Fruit fly (Drosophila melanogaster) whole organism, adult: ENCODE measurements around the gene Osi18.
A peak's percentile ranks its signal among the peaks of the same experiment; 100 is the strongest.

ENCODE experiments used
- CG11617 ChIP-seq: fragments of 200-800 bp; sonication (Bioruptor generic); optimal IDR thresholded peaks from 2 replicates; lab custom pipeline; 2017; ENCODE audit warnings: mild to moderate bottlenecking, missing biosample characterization, missing genetic modification reagents, missing genetic modification characterization
- CG12768 ChIP-seq: fragments of 200-800 bp; sonication (Bioruptor generic); optimal IDR thresholded peaks from 2 replicates; lab custom pipeline; 2017; ENCODE audit warnings: missing biosample characterization, missing genetic modification characterization, mild to moderate bottlenecking, moderate library complexity, missing genetic modification reagents
- CG14711 ChIP-seq: fragments of 200-800 bp; sonication (Bioruptor generic); optimal IDR thresholded peaks from 2 replicates; lab custom pipeline; 2018; ENCODE audit warnings: missing biosample characterization, mild to moderate bottlenecking, missing genetic modification characterization, moderate library complexity
- CG1620 ChIP-seq: fragments of 200-800 bp; sonication (Bioruptor generic); optimal IDR thresholded peaks from 2 replicates; lab custom pipeline; 2016; ENCODE audit warnings: missing biosample characterization, missing genetic modification characterization
- CG33017 ChIP-seq: fragments of 200-800 bp; sonication (Bioruptor generic); optimal IDR thresholded peaks from 2 replicates; lab custom pipeline; 2018; ENCODE audit warnings: missing biosample characterization, mild to moderate bottlenecking, missing genetic modification characterization, moderate library complexity
- CG5204 ChIP-seq: fragments of 200-800 bp; sonication (Bioruptor generic); optimal IDR thresholded peaks from 2 replicates; lab custom pipeline; 2016; ENCODE audit warnings: missing biosample characterization, missing genetic modification characterization
- CG7045 ChIP-seq: fragments of 200-800 bp; sonication (Bioruptor generic); optimal IDR thresholded peaks from 2 replicates; lab custom pipeline; 2017; ENCODE audit warnings: missing biosample characterization, mild to moderate bottlenecking, missing genetic modification characterization
- CG7101 ChIP-seq: fragments of 200-800 bp; sonication (Bioruptor generic); optimal IDR thresholded peaks from 2 replicates; lab custom pipeline; 2018; ENCODE audit warnings: missing biosample characterization, mild to moderate bottlenecking, missing genetic modification characterization, moderate library complexity
- Clk ChIP-seq: fragments of 200-800 bp; sonication (Bioruptor generic); optimal IDR thresholded peaks from 2 replicates; lab custom pipeline; 2017; ENCODE audit warnings: missing biosample characterization, missing genetic modification characterization
- Crg-1 ChIP-seq: fragments of 200-800 bp; sonication (Bioruptor generic); optimal IDR thresholded peaks from 2 replicates; lab custom pipeline; 2016; ENCODE audit warnings: missing biosample characterization, missing genetic modification characterization
- Hr96 ChIP-seq: fragments of 200-800 bp; sonication (Bioruptor generic); optimal IDR thresholded peaks from 2 replicates; lab custom pipeline; 2016; ENCODE audit warnings: missing biosample characterization, missing genetic modification characterization
- Mnt ChIP-seq: fragments of 200-800 bp; sonication (Bioruptor generic); optimal IDR thresholded peaks from 2 replicates; lab custom pipeline; 2016; ENCODE audit warnings: missing biosample characterization, mild to moderate bottlenecking, missing genetic modification characterization
- bab1 ChIP-seq: fragments of 200-800 bp; sonication (Bioruptor generic); optimal IDR thresholded peaks from 3 replicates; lab custom pipeline; 2019; ENCODE audit warnings: missing biosample characterization, mild to moderate bottlenecking, missing genetic modification characterization, moderate library complexity
- cic ChIP-seq: fragments of 200-800 bp; sonication (Bioruptor generic); optimal IDR thresholded peaks from 2 replicates; lab custom pipeline; 2017; ENCODE audit warnings: missing biosample characterization, mild to moderate bottlenecking, missing genetic modification characterization, moderate library complexity
- cnc ChIP-seq, 2 experiments: fragments of >200 bp; optimal IDR thresholded peaks; 2 replicates each; lab custom pipeline; 2017
- kay ChIP-seq: fragments of 200-800 bp; sonication (Bioruptor generic); peaks from one replicate; lab custom pipeline; 2016; ENCODE audit warnings: missing biosample characterization, missing genetic modification characterization, borderline replicate concordance
- ovo ChIP-seq: fragments of 200-800 bp; sonication (Bioruptor generic); optimal IDR thresholded peaks from 2 replicates; lab custom pipeline; 2016; ENCODE audit warnings: missing biosample characterization, missing genetic modification characterization
- pad ChIP-seq: fragments of 200-800 bp; sonication (Bioruptor generic); optimal IDR thresholded peaks from 3 replicates; lab custom pipeline; 2017; ENCODE audit warnings: missing biosample characterization, missing genetic modification characterization, mild to moderate bottlenecking, moderate library complexity, missing genetic modification reagents
- tj ChIP-seq: fragments of 200-800 bp; sonication (Bioruptor generic); optimal IDR thresholded peaks from 3 replicates; lab custom pipeline; 2017; ENCODE audit warnings: missing biosample characterization, mild to moderate bottlenecking, missing genetic modification characterization, moderate library complexity
- toe ChIP-seq: fragments of 200-800 bp; sonication (Bioruptor generic); optimal IDR thresholded peaks from 2 replicates; lab custom pipeline; 2016; ENCODE audit warnings: missing biosample characterization, missing genetic modification characterization

The Osi18 gene

DNA sequence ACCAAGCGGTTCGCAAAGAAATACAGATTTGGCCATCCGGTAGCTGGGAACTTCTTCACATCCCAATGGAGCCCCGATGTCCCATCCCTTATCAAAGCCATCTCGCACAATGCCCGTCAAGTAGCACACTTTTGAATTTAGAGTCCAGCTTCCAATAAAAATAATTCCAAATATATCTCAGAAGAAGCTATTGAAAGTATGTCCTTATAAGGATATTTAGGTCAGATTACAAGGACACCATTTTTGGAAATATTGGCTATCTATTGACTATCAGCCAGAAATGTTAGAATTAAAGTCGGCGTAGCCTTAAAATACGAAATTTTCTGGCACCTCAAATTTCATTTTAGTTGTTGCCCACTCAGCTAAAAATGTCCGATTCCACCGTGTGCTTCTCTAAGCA lies 12.7 kb downstream of the Osi18 start, which contains the start of gene CG10298:
Gene CG10298, plus strand, starts transcription at position 301 of the 400 bp plus-strand sequence.
- TF ChIP-seq ovo (GFP tag; lab: Kevin White, UChicago) = no peak
- TF ChIP-seq CG12768 (GFP tag; lab: Kevin White, UChicago) = no peak
- no peak for TF ChIP-seq toe
- no peak for TF ChIP-seq cic (GFP tag; lab: Kevin White, UChicago)
- TF ChIP-seq CG33017 = no peak
- TF ChIP-seq kay (GFP tag; lab: Kevin White, UChicago) = no peak
- no peak for TF ChIP-seq pad (GFP tag; lab: Kevin White, UChicago)
- no peak for TF ChIP-seq bab1 (GFP tag; lab: Kevin White, UChicago)
- TF ChIP-seq CG11617 = no peak
- no peak for TF ChIP-seq Hr96 (GFP tag; lab: Kevin White, UChicago)
- TF ChIP-seq cnc (optimal IDR thresholded peaks at IDR 0.05; lab: Kevin White, UChicago) = no peak
- no peak for TF ChIP-seq Crg-1 (GFP tag; lab: Kevin White, UChicago)
- TF ChIP-seq CG5204 = no peak
- no peak for TF ChIP-seq CG7045 (GFP tag; lab: Kevin White, UChicago)
- no peak for TF ChIP-seq Clk (GFP tag; lab: Kevin White, UChicago)
- no peak for TF ChIP-seq CG1620 (GFP tag; lab: Kevin White, UChicago)
- no peak for TF ChIP-seq CG7101 (tag; lab: Kevin White, UChicago)

DNA sequence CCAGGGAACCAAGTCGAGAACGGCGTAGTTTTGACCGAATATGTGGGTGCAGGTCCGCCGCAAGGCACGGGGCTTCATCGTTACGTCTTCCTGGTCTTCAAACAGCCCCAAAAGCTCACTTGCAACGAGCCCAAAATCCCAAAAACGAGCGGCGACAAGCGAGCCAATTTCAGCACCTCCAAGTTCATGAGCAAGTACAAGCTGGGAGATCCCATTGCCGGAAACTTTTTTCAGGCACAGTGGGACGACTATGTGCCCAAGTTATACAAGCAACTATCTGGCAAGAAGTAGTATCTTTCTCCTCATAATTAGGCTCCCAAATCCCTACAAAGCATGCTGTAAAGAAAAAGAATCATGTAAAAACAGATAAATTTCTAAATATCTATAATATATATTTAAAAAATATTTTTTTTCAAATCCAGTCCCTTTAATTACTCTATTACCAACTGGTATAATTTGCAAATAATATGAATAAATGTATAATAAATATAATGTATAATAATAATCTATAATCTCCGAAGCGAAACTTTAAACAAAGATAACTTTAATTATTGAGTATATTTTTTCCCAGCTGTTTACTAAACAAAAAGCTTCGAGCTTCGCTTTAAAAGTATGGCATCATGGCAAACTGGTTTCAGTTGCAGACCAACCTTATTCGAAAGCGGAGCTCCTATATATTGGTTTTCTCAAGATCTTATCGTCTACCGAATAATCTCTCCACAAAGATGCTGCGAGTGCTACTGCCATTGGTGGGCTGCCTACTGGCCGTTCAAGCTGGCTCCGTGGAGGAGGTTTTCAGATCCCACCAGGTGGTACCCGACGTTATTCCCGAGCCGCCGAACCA lies 13.6 kb downstream of the Osi18 start, which contains the start of gene CG17919:
Gene CG17919, plus strand, starts transcription at position 634 of the 844 bp plus-strand sequence.
- TF ChIP-seq kay (GFP tag; lab: Kevin White, UChicago) (no peak), Crg-1 (GFP tag; lab: Kevin White, UChicago) (no peak), pad (GFP tag; lab: Kevin White, UChicago) (no peak)

DNA sequence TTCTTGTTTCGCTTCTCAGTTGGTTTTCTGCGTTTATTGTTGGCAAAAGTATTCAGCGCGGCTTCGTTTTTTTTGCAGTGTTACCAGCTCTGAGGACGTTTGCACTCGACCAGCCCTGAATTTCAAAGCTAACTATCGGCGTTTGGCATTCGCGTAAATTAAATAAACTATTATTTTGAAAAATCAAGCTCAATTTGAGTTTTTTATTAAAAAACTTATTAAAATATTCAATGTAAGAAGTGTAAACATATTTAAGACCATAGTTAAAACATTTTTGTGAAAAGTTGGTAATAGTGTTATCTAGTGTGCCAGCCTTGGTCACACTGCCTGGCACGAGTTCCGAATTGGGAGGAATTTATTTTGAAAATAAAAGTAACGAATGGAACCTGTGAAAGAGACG lies 15.8 kb downstream of the Osi18 start, which contains the start of the genes SmD2 and CG18048:
Gene SmD2, minus strand, starts transcription at position 98 of the 400 bp plus-strand sequence.
Gene CG18048, plus strand, starts transcription at position 298 of the 400 bp plus-strand sequence.
- TF ChIP-seq CG7101 (tag; lab: Kevin White, UChicago) = no peak
- no peak for TF ChIP-seq ovo (GFP tag; lab: Kevin White, UChicago)
- TF ChIP-seq CG1620 (GFP tag; lab: Kevin White, UChicago) = peak; percentile 23
- no peak for TF ChIP-seq Crg-1 (GFP tag; lab: Kevin White, UChicago)
- no peak for TF ChIP-seq Clk (GFP tag; lab: Kevin White, UChicago)
- no peak for TF ChIP-seq CG7045 (GFP tag; lab: Kevin White, UChicago)
- TF ChIP-seq toe = no peak
- no peak for TF ChIP-seq CG11617
- peak; percentile 14 for TF ChIP-seq CG14711 (tag; lab: Kevin White, UChicago)
- peak; percentile 18 for TF ChIP-seq CG5204
- TF ChIP-seq Hr96 (GFP tag; lab: Kevin White, UChicago) = peak; percentile 6
- peak; percentile 7 for TF ChIP-seq CG12768 (GFP tag; lab: Kevin White, UChicago)
- TF ChIP-seq CG33017 = no peak
- TF ChIP-seq Mnt (GFP tag; lab: Kevin White, UChicago) = peak; percentile 65
- TF ChIP-seq pad (GFP tag; lab: Kevin White, UChicago) = no peak
- no peak for TF ChIP-seq kay (GFP tag; lab: Kevin White, UChicago)
- peak; percentile 24 for TF ChIP-seq bab1 (GFP tag; lab: Kevin White, UChicago)
- no peak for TF ChIP-seq cnc (optimal IDR thresholded peaks at IDR 0.05; lab: Kevin White, UChicago)
- peak; percentile 6 for TF ChIP-seq tj
- no peak for TF ChIP-seq cic (GFP tag; lab: Kevin White, UChicago)

DNA sequence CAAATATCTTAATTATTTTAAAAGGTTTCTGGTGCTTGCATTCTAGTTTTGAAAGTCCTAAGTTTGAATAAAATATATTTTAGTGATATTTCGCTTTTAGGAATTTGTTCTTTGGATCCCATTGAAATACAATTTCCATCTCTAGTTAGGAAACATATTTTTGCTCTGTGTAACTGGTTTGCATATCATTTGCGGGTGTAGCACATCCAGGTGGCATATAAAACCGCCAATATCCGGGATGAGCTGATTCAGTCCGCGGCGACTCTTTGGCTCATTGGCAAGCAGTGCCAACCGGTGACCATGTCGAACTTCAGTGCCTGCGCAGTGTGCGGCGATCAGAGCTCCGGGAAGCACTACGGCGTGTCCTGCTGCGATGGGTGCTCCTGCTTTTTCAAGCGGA lies 18.9 kb downstream of the Osi18 start, which contains the start of gene Hr83:
Gene Hr83, plus strand, starts transcription at position 301 of the 400 bp plus-strand sequence.
- no peak for TF ChIP-seq Hr96 (GFP tag; lab: Kevin White, UChicago)
- TF ChIP-seq CG7045 (GFP tag; lab: Kevin White, UChicago) = no peak
- TF ChIP-seq Mnt (GFP tag; lab: Kevin White, UChicago) = no peak
- TF ChIP-seq CG33017 = no peak
- TF ChIP-seq Clk (GFP tag; lab: Kevin White, UChicago) = no peak
- no peak for TF ChIP-seq CG12768 (GFP tag; lab: Kevin White, UChicago)
- no peak for TF ChIP-seq CG14711 (tag; lab: Kevin White, UChicago)
- no peak for TF ChIP-seq CG5204
- TF ChIP-seq CG1620 (GFP tag; lab: Kevin White, UChicago) = no peak
- TF ChIP-seq CG11617 = no peak
- TF ChIP-seq CG7101 (tag; lab: Kevin White, UChicago) = no peak
- TF ChIP-seq cnc (optimal IDR thresholded peaks at IDR 0.05; lab: Kevin White, UChicago) = no peak
- no peak for TF ChIP-seq bab1 (GFP tag; lab: Kevin White, UChicago)
- TF ChIP-seq toe = no peak
- no peak for TF ChIP-seq cic (GFP tag; lab: Kevin White, UChicago)
- no peak for TF ChIP-seq pad (GFP tag; lab: Kevin White, UChicago)
- TF ChIP-seq kay (GFP tag; lab: Kevin White, UChicago) = no peak
- no peak for TF ChIP-seq tj
- TF ChIP-seq Crg-1 (GFP tag; lab: Kevin White, UChicago) = no peak
- no peak for TF ChIP-seq ovo (GFP tag; lab: Kevin White, UChicago)

DNA sequence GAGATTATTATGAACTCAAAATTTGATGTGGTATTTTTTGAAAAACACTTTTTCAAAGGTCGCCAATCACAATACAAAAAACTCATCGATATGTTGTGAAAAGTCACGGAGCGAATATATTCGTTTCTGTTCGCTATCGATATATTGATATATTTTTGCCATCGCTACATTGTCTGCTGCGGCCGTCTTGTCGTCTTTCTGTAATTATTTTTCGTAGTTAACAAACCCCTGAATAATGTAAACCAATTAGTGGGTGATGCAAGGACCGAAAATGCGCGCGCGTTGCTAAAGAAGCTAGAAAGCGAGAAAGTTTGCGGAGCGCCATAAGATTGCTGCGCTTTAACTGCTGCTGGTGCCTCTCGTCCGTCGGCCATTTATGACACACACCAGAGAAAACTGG lies 20.7 kb downstream of the Osi18 start, which contains the start of gene Pak:
Gene Pak, plus strand, starts transcription at position 142 of the 400 bp plus-strand sequence.
- TF ChIP-seq CG7101 (tag; lab: Kevin White, UChicago) (no peak), toe (no peak), CG1620 (GFP tag; lab: Kevin White, UChicago) (no peak), cic (GFP tag; lab: Kevin White, UChicago) (no peak), ovo (GFP tag; lab: Kevin White, UChicago) (no peak), pad (GFP tag; lab: Kevin White, UChicago) (no peak), CG11617 (no peak), cnc (optimal IDR thresholded peaks at IDR 0.05; lab: Kevin White, UChicago) (no peak), Mnt (GFP tag; lab: Kevin White, UChicago) (no peak), tj (no peak), bab1 (GFP tag; lab: Kevin White, UChicago) (no peak), CG5204 (no peak), CG7045 (GFP tag; lab: Kevin White, UChicago) (no peak), Hr96 (GFP tag; lab: Kevin White, UChicago) (no peak), kay (GFP tag; lab: Kevin White, UChicago) (no peak), CG33017 (no peak), CG14711 (tag; lab: Kevin White, UChicago) (no peak), Crg-1 (GFP tag; lab: Kevin White, UChicago) (no peak)
